Worm (Caenorhabditis elegans) whole organism, L2 larva: ENCODE results near the gene asm-1.

Source experiments
- C34F6.9 ChIP-seq: fragments of 150-350 bp; optimal IDR thresholded peaks from 2 replicates; lab custom pipeline; 2014; ENCODE audit warnings: missing biosample characterization, missing genetic modification characterization
- R02D3.7 ChIP-seq: fragments of 150-350 bp; optimal IDR thresholded peaks from 2 replicates; lab custom pipeline; 2014; ENCODE audit warnings: missing biosample characterization, missing genetic modification characterization
- Y55F3AM.14 ChIP-seq: fragments of 200-800 bp; sonication (Bioruptor generic); optimal IDR thresholded peaks from 2 replicates; lab custom pipeline; 2018; ENCODE audit warnings: mild to moderate bottlenecking, missing genetic modification characterization, missing compliant biosample characterization
- ZK546.5 ChIP-seq: sonication (generic microtip); optimal IDR thresholded peaks from 2 replicates; lab custom pipeline; 2017; ENCODE audit warnings: missing biosample characterization, missing genetic modification characterization
- alr-1 ChIP-seq: fragments of 150-350 bp; optimal IDR thresholded peaks from 2 replicates; lab custom pipeline; 2014; ENCODE audit warnings: missing biosample characterization, missing genetic modification characterization
- aly-2 ChIP-seq: fragments of 150-350 bp; optimal IDR thresholded peaks from 2 replicates; lab custom pipeline; 2014; ENCODE audit warnings: missing biosample characterization, missing genetic modification characterization
- ama-1 ChIP-seq: fragments of 150-350 bp; optimal IDR thresholded peaks from 2 replicates; lab custom pipeline; 2018; ENCODE audit warnings: inconsistent platforms
- blmp-1 ChIP-seq: sonication (generic microtip); optimal IDR thresholded peaks from 2 replicates; lab custom pipeline; 2017; ENCODE audit warnings: missing genetic modification characterization, mild to moderate bottlenecking, missing compliant biosample characterization, antibody characterized with exemption, moderate library complexity; ENCODE audit not compliant: insufficient read depth
- ceh-16 ChIP-seq: fragments of 150-350 bp; optimal IDR thresholded peaks from 2 replicates; lab custom pipeline; 2014; ENCODE audit warnings: missing biosample characterization, missing genetic modification characterization
- ceh-82 ChIP-seq: fragments of 150-350 bp; optimal IDR thresholded peaks from 2 replicates; lab custom pipeline; 2014; ENCODE audit warnings: missing biosample characterization, missing genetic modification characterization
- crh-2 ChIP-seq: sonication (generic microtip); optimal IDR thresholded peaks from 2 replicates; lab custom pipeline; 2017; ENCODE audit warnings: missing biosample characterization, missing genetic modification characterization
- dmd-4 ChIP-seq: sonication (generic microtip); optimal IDR thresholded peaks from 2 replicates; lab custom pipeline; 2017; ENCODE audit warnings: missing biosample characterization, missing genetic modification characterization
- egl-27 ChIP-seq: sonication (generic microtip); optimal IDR thresholded peaks from 3 replicates; lab custom pipeline; 2017; ENCODE audit warnings: missing biosample characterization, missing genetic modification reagents, missing genetic modification characterization
- elt-1 ChIP-seq: fragments of 150-350 bp; optimal IDR thresholded peaks from 2 replicates; lab custom pipeline; 2014; ENCODE audit warnings: missing biosample characterization, missing genetic modification characterization
- elt-3 ChIP-seq: sonication (generic microtip); optimal IDR thresholded peaks from 2 replicates; lab custom pipeline; 2017; ENCODE audit warnings: missing biosample characterization, missing genetic modification characterization
- fos-1 ChIP-seq: fragments of 150-350 bp; optimal IDR thresholded peaks from 2 replicates; lab custom pipeline; 2014; ENCODE audit warnings: missing biosample characterization, missing genetic modification characterization
- gmeb-1 ChIP-seq: fragments of 150-350 bp; optimal IDR thresholded peaks from 2 replicates; lab custom pipeline; 2014; ENCODE audit warnings: missing biosample characterization, missing genetic modification characterization
- lin-11 ChIP-seq: fragments of 150-350 bp; sonication (generic microtip); optimal IDR thresholded peaks from 2 replicates; lab custom pipeline; 2014; ENCODE audit warnings: missing biosample characterization, missing genetic modification characterization, inconsistent platforms, mixed read lengths
- lin-13 ChIP-seq: fragments of 150-350 bp; optimal IDR thresholded peaks from 2 replicates; lab custom pipeline; 2014; ENCODE audit warnings: missing biosample characterization, missing genetic modification reagents, missing genetic modification characterization
- lin-39 ChIP-seq: fragments of 150-350 bp; optimal IDR thresholded peaks from 2 replicates; lab custom pipeline; 2014; ENCODE audit warnings: missing biosample characterization, missing genetic modification reagents, missing genetic modification characterization
- mab-5 ChIP-seq: fragments of 150-350 bp; optimal IDR thresholded peaks from 2 replicates; lab custom pipeline; 2014; ENCODE audit warnings: missing biosample characterization, missing genetic modification characterization
- mbf-1 ChIP-seq: sonication (generic microtip); optimal IDR thresholded peaks from 2 replicates; lab custom pipeline; 2017; ENCODE audit warnings: missing biosample characterization, missing genetic modification characterization
- nhr-10 ChIP-seq: sonication (generic microtip); optimal IDR thresholded peaks from 2 replicates; lab custom pipeline; 2017; ENCODE audit warnings: missing biosample characterization, missing genetic modification characterization
- nhr-11 ChIP-seq: fragments of 150-350 bp; optimal IDR thresholded peaks from 2 replicates; lab custom pipeline; 2014; ENCODE audit warnings: missing biosample characterization, missing genetic modification characterization
- nhr-12 ChIP-seq: fragments of 150-350 bp; optimal IDR thresholded peaks from 2 replicates; lab custom pipeline; 2014; ENCODE audit warnings: missing biosample characterization, missing genetic modification characterization
- nhr-129 ChIP-seq: fragments of 150-350 bp; optimal IDR thresholded peaks from 2 replicates; lab custom pipeline; 2014; ENCODE audit warnings: missing biosample characterization, missing genetic modification characterization
- nhr-21 ChIP-seq: fragments of 150-350 bp; optimal IDR thresholded peaks from 2 replicates; lab custom pipeline; 2014; ENCODE audit warnings: missing biosample characterization, missing genetic modification characterization
- nhr-23 ChIP-seq: fragments of 150-350 bp; optimal IDR thresholded peaks from 2 replicates; lab custom pipeline; 2014; ENCODE audit warnings: missing biosample characterization, missing genetic modification reagents, missing genetic modification characterization
- nhr-237 ChIP-seq: fragments of 150-350 bp; optimal IDR thresholded peaks from 2 replicates; lab custom pipeline; 2014; ENCODE audit warnings: missing biosample characterization, missing genetic modification characterization
- nhr-25 ChIP-seq: fragments of 150-350 bp; sonication (generic microtip); optimal IDR thresholded peaks from 3 replicates; lab custom pipeline; 2014; ENCODE audit warnings: missing biosample characterization, missing genetic modification characterization
- nhr-6 ChIP-seq: fragments of 150-350 bp; optimal IDR thresholded peaks from 2 replicates; lab custom pipeline; 2014; ENCODE audit warnings: missing biosample characterization, missing genetic modification characterization
- nhr-77 ChIP-seq: fragments of 150-350 bp; optimal IDR thresholded peaks from 2 replicates; lab custom pipeline; 2014; ENCODE audit warnings: missing biosample characterization, missing genetic modification characterization
- peb-1 ChIP-seq: fragments of 150-350 bp; optimal IDR thresholded peaks from 2 replicates; lab custom pipeline; 2014; ENCODE audit warnings: missing biosample characterization, missing genetic modification characterization
- sem-4 ChIP-seq: fragments of 150-350 bp; optimal IDR thresholded peaks from 2 replicates; lab custom pipeline; 2014; ENCODE audit warnings: missing biosample characterization, missing genetic modification reagents, missing genetic modification characterization
- skn-1 ChIP-seq: sonication (generic microtip); optimal IDR thresholded peaks from 2 replicates; lab custom pipeline; 2017; ENCODE audit warnings: missing biosample characterization, missing genetic modification characterization
- sma-3 ChIP-seq: sonication (generic microtip); optimal IDR thresholded peaks from 2 replicates; lab custom pipeline; 2016; ENCODE audit warnings: missing genetic modification reagents, missing genetic modification characterization, missing compliant biosample characterization
- snpc-4 ChIP-seq: fragments of 150-350 bp; optimal IDR thresholded peaks from 2 replicates; lab custom pipeline; 2014; ENCODE audit warnings: missing biosample characterization, missing genetic modification characterization
- unc-39 ChIP-seq: fragments of 150-350 bp; optimal IDR thresholded peaks from 2 replicates; lab custom pipeline; 2014; ENCODE audit warnings: missing biosample characterization, missing genetic modification characterization
- unc-55 ChIP-seq: fragments of 150-350 bp; sonication (generic microtip); optimal IDR thresholded peaks from 3 replicates; lab custom pipeline; 2014; ENCODE audit warnings: missing biosample characterization, missing genetic modification reagents, missing genetic modification characterization
- unc-62 ChIP-seq: fragments of 150-350 bp; optimal IDR thresholded peaks from 2 replicates; lab custom pipeline; 2014; ENCODE audit warnings: missing biosample characterization, missing genetic modification reagents, missing genetic modification characterization
- zag-1 ChIP-seq: fragments of 150-350 bp; optimal IDR thresholded peaks from 2 replicates; lab custom pipeline; 2014; ENCODE audit warnings: missing biosample characterization, missing genetic modification characterization
- ztf-1 ChIP-seq: fragments of 200-800 bp; sonication (Bioruptor generic); conservative IDR thresholded peaks from 2 replicates; pipeline ENCODE4 v1.3.6; 2022; ENCODE audit warnings: missing genetic modification characterization, missing compliant biosample characterization
- ztf-11 ChIP-seq: sonication (generic microtip); optimal IDR thresholded peaks from 2 replicates; lab custom pipeline; 2017; ENCODE audit warnings: missing biosample characterization, missing genetic modification characterization
- ztf-4 ChIP-seq: fragments of 150-350 bp; optimal IDR thresholded peaks from 2 replicates; lab custom pipeline; 2014; ENCODE audit warnings: missing biosample characterization, missing genetic modification characterization

Gene asm-1

ce11 chrII:6888661-6889579 lies 21.0 kb upstream of the asm-1 start:
- peak; percentile 3 for TF ChIP-seq ceh-16 (tag; lab: Kevin White, UChicago)
- no peak for TF ChIP-seq crh-2 (tag; lab: Kevin White, UChicago)
- TF ChIP-seq ama-1: peak; percentile 81
- TF ChIP-seq, all 48 proteins: peak for 2

- TF ChIP-seq ztf-4 (no peak), gmeb-1 (tag; lab: Kevin White, UChicago) (peak; percentile 15), nhr-11 (tag; lab: Kevin White, UChicago) (no peak), lin-11 (tag; lab: Kevin White, UChicago) (no peak), ceh-16 (tag; lab: Kevin White, UChicago) (no peak), alr-1 (tag; lab: Kevin White, UChicago) (no peak), mab-5 (tag; lab: Kevin White, UChicago) (no peak)
Observed at ce11 chrII:6889580-6889922, 20.3 kb upstream of the asm-1 start.

DNA sequence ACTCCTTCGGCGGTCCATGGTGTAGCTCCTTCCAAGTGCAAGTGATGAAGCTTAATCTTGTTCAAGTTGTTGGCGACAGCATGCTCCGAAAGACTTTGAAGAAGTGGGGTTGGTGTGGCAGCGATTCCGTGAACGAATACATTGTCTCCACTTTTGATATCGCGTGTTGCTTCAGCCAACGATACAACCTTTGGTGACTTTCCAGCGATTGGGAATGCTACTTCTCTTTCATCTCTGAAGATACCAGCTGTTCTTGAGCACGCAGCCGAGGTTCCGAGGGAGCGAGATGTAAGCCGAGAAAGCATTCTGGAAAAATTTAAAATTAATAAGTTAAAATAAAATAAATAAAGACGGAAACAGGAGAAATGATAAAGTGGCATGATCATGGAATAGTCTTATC lies 19.8 kb upstream of the asm-1 start, which contains the start of gene acer-1:
Gene acer-1 (minus strand): TSS at position 306 of the 400 bp plus-strand sequence.
- TF ChIP-seq fos-1 (tag; lab: Kevin White, UChicago): no peak
- TF ChIP-seq Y55F3AM.14 (GFP tag; lab: Kevin White, UChicago): peak; percentile 28
- TF ChIP-seq ama-1: peak; percentile 49
- peak; percentile 21 for TF ChIP-seq nhr-129 (tag; lab: Kevin White, UChicago)

ce11 chrII:6891176-6891575 lies 18.7 kb upstream of the asm-1 start:
- no peak for TF ChIP-seq elt-3 (tag; lab: Kevin White, UChicago)
- peak; percentile 26 for TF ChIP-seq lin-11 (tag; lab: Kevin White, UChicago)
- TF ChIP-seq unc-55 (GFP tag; lab: Kevin White, UChicago): peak; percentile 40
- peak; percentile 47 for TF ChIP-seq blmp-1 (tag; lab: Kevin White, UChicago)
- TF ChIP-seq nhr-12 (tag; lab: Kevin White, UChicago): no peak
- TF ChIP-seq fos-1 (tag; lab: Kevin White, UChicago): peak; percentile 65
- no peak for TF ChIP-seq alr-1 (tag; lab: Kevin White, UChicago)
- no peak for TF ChIP-seq Y55F3AM.14 (GFP tag; lab: Kevin White, UChicago)
- TF ChIP-seq nhr-25 (tag; lab: Kevin White, UChicago): peak; percentile 40
- peak; percentile 78 for TF ChIP-seq nhr-21 (tag; lab: Kevin White, UChicago)
- TF ChIP-seq dmd-4 (tag; lab: Kevin White, UChicago): no peak
- peak; percentile 66 for TF ChIP-seq C34F6.9 (tag; lab: Kevin White, UChicago)
- peak; percentile 54 for TF ChIP-seq sma-3 (GFP tag; lab: Kevin White, UChicago)
- TF ChIP-seq unc-39 (tag; lab: Kevin White, UChicago): no peak
- no peak for TF ChIP-seq peb-1 (tag; lab: Kevin White, UChicago)
- TF ChIP-seq nhr-129 (tag; lab: Kevin White, UChicago): peak; percentile 94
- TF ChIP-seq nhr-11 (tag; lab: Kevin White, UChicago): no peak
- no peak for TF ChIP-seq lin-39 (tag; lab: Kevin White, UChicago)
- TF ChIP-seq ztf-4: peak; percentile 13
- TF ChIP-seq nhr-77 (tag; lab: Kevin White, UChicago): no peak
- no peak for TF ChIP-seq nhr-10 (tag; lab: Kevin White, UChicago)
- no peak for TF ChIP-seq ceh-16 (tag; lab: Kevin White, UChicago)
- TF ChIP-seq ztf-1 (GFP tag; lab: Robert Waterston, UW): no peak
- TF ChIP-seq nhr-23 (tag; lab: Kevin White, UChicago): no peak
- TF ChIP-seq mab-5 (tag; lab: Kevin White, UChicago): no peak
- TF ChIP-seq nhr-237 (tag; lab: Kevin White, UChicago): no peak
- TF ChIP-seq ama-1: peak; percentile 88
- peak; percentile 7 for TF ChIP-seq gmeb-1 (tag; lab: Kevin White, UChicago)
- no peak for TF ChIP-seq zag-1
- peak; percentile 32 for TF ChIP-seq lin-13 (GFP tag; lab: Kevin White, UChicago)
- peak; percentile 21 for TF ChIP-seq snpc-4
- TF ChIP-seq elt-1 (tag; lab: Kevin White, UChicago): no peak
- no peak for TF ChIP-seq R02D3.7 (tag; lab: Kevin White, UChicago)
- peak; percentile 43 for TF ChIP-seq egl-27 (tag; lab: Kevin White, UChicago)
- no peak for TF ChIP-seq skn-1 (tag; lab: Kevin White, UChicago)
- TF ChIP-seq nhr-6 (tag; lab: Kevin White, UChicago): no peak
- no peak for TF ChIP-seq mbf-1 (tag; lab: Kevin White, UChicago)
- TF ChIP-seq sem-4 (tag; lab: Kevin White, UChicago): peak; percentile 58
- no peak for TF ChIP-seq unc-62 (GFP tag; lab: Kevin White, UChicago)
- TF ChIP-seq crh-2 (tag; lab: Kevin White, UChicago): peak; percentile 32
- no peak for TF ChIP-seq ztf-11 (tag; lab: Kevin White, UChicago)
- TF ChIP-seq aly-2 (tag; lab: Kevin White, UChicago): no peak
- TF ChIP-seq ZK546.5 (tag; lab: Kevin White, UChicago): no peak
- TF ChIP-seq ceh-82 (tag; lab: Kevin White, UChicago): no peak
